Worm (Caenorhabditis elegans) whole organism, L4/young adult: ENCODE results near the gene pah-1.

Experiments
- W03F9.2 ChIP-seq: fragments of 150-350 bp; optimal IDR thresholded peaks from 2 replicates; lab custom pipeline; 2014; ENCODE audit warnings: missing biosample characterization, missing genetic modification characterization
- dao-5 ChIP-seq: sonication (generic microtip); optimal IDR thresholded peaks from 2 replicates; lab custom pipeline; 2016; ENCODE audit warnings: missing genotype, missing genetic modification characterization, moderate library complexity, missing compliant biosample characterization
- him-1 ChIP-seq: sonication (generic microtip); optimal IDR thresholded peaks from 2 replicates; lab custom pipeline; 2016; ENCODE audit warnings: missing genotype, missing genetic modification reagents, missing genetic modification characterization, missing compliant biosample characterization

pah-1 gene

ce11 chrII:8766897-8767296, at the start of gene pah-1:
pah-1 (minus strand) TSS chrII:8766997.
- TF ChIP-seq him-1 (tag; lab: Kevin White, UChicago) (no peak), dao-5 (tag; lab: Kevin White, UChicago) (no peak), W03F9.2 (tag; lab: Kevin White, UChicago) (no peak)

DNA sequence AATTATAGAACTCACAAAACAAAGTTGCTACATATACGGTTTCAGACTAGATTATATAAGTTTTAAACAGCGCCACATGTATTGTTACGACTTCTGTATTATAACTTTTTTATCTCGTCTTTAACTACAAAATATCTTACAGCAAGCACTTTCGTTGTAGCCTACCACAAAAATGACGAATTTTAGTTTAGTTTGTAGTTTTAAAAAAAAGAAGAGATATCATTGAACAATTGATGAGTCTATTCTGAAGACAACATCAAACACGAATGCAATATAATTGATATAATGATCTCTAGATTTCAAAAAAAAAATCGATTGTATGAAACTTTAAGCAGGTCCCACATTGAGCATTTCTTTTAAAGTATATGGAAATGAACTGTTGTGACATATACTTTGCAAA, 47.4 kb upstream of the pah-1 start:
- TF ChIP-seq him-1 (tag; lab: Kevin White, UChicago) (no peak), W03F9.2 (tag; lab: Kevin White, UChicago) (no peak), dao-5 (tag; lab: Kevin White, UChicago) (no peak)

- no peak for TF ChIP-seq dao-5 (tag; lab: Kevin White, UChicago)
- no peak for TF ChIP-seq him-1 (tag; lab: Kevin White, UChicago)
- no peak for TF ChIP-seq W03F9.2 (tag; lab: Kevin White, UChicago)
Measured at ce11 chrII:8813659-8814058, 46.9 kb upstream of the pah-1 start.

DNA sequence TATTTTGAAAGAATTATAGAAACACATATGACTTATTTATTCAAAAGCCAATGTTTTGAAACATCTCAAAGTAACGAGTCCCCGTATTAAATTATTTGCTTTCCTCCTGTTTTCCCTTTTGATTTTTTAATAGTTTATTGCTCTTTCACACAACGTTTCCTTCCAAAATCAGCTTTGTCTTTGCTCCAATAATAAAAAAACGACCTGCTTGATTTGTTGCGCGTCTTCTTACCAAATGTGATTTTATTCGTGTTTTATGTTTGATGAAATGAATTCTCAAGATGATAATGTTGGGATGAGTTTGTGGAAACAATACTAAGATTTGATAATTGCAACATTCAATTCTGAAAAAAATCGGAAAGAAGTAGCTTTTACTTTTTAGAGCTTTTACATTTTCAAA, 45.5 kb upstream of the pah-1 start:
- TF ChIP-seq W03F9.2 (tag; lab: Kevin White, UChicago) (no peak), him-1 (tag; lab: Kevin White, UChicago) (no peak), dao-5 (tag; lab: Kevin White, UChicago) (no peak)

DNA sequence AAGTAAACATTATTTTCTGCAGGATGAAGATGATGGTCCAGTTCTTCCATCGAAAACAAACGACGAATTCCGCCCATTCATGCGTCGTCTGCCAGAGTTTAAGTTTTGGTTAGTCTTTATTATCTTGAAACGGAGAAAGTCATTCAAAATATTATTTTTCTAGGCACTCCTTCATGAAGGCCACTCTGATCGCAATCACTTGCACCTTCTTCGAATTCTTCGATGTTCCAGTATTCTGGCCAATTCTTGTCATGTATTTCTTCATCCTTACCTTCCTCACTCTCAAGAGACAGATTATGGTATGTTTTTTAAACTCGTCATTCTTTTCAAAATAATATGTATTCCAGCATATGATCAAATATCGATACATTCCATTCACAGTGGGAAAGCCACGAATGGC, 45.0 kb upstream of the pah-1 start:
- TF ChIP-seq W03F9.2 (tag; lab: Kevin White, UChicago) (no peak), dao-5 (tag; lab: Kevin White, UChicago) (no peak), him-1 (tag; lab: Kevin White, UChicago) (no peak)

DNA sequence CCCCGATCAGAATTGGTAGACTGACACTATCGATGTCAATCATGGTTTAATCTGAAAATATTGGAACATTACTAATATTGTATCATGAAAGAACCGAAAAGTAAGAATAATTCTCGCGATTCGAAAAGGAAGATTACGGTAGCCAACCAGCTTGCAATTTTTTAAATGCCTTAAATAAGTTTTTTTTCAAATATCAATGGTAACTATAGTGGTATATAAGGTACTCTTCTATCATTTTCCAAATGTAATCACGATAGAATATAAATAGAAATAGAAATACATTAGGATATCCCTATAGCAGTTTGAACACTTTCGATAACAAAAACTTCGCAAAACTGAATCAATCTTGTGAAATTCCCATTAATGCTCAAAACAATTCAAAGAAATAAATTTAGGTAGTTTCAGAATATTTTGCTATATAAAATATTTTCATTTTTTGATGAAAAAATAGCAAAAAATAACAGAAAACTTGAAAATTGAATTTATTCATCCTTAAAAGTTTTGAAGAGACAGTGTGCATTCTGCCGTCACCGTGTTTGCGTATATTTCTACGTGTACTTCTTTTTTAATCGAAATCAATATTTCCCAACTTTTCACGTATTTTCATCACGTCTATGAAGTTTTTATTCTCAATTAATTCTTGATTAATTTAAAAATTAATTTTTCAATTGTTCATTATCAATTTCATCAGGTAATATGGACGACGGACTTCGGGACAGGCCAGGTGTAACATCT, 44.0 kb upstream of the pah-1 start, which contains the start of the genes F46C5.9 and rer-1:
F46C5.9 (minus strand) TSS at position 51 of the 735 bp plus-strand sequence.
rer-1 (plus strand) TSS at position 692 of the 735 bp plus-strand sequence.
- TF ChIP-seq dao-5 (tag; lab: Kevin White, UChicago) (no peak), W03F9.2 (tag; lab: Kevin White, UChicago) (peak; percentile 60)

DNA sequence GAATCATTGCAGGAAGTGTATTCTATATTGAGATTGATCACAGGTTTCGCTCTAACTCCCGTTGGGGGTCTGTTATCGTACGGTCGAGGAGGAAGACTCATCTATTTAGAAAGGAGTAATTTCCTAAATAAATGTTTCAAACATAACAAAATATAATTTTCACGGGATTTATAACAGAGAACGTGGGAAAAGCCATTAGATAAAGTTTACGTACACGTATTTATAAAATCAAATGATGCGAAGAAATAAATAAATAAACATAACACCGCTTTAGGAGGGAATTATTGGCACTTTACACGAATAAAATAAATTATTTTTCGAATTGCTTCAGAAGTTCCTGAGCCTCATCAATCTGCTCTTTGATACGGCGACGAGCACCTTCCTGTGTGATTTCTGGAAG, 41.7 kb upstream of the pah-1 start, which contains the start of gene F07H5.10:
F07H5.10 (minus strand) TSS at position 101 of the 400 bp plus-strand sequence.
- TF ChIP-seq dao-5 (tag; lab: Kevin White, UChicago) (no peak), him-1 (tag; lab: Kevin White, UChicago) (no peak), W03F9.2 (tag; lab: Kevin White, UChicago) (no peak)

DNA sequence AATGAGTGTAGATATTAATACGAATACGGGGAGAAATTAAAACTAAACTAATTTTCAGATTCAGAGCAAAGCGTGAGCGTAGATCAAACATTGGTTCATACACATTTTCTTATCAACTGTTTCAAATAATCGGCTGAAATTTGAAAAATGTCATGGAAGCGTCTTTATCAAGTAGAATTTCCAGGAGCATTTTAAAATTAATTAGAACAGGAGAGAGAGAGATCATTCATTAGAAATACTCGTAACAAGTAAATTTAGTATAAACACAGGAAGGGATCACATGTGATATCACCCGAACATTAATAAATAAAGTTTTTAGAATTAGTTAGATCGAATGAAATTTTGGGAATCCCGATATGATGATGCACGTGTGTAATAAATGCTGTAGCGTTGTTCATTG, 40.1 kb upstream of the pah-1 start, which contains the start of gene pho-13:
pho-13 (minus strand) TSS at position 101 of the 400 bp plus-strand sequence.
- TF ChIP-seq him-1 (tag; lab: Kevin White, UChicago) (no peak), W03F9.2 (tag; lab: Kevin White, UChicago) (no peak), dao-5 (tag; lab: Kevin White, UChicago) (no peak)

- TF ChIP-seq him-1 (tag; lab: Kevin White, UChicago) (no peak), W03F9.2 (tag; lab: Kevin White, UChicago) (no peak), dao-5 (tag; lab: Kevin White, UChicago) (no peak)
Measured at ce11 chrII:8800830-8801229, 34.0 kb upstream of the pah-1 start, which contains the start of gene appg-2. appg-2 (plus strand) TSS chrII:8801130.

DNA sequence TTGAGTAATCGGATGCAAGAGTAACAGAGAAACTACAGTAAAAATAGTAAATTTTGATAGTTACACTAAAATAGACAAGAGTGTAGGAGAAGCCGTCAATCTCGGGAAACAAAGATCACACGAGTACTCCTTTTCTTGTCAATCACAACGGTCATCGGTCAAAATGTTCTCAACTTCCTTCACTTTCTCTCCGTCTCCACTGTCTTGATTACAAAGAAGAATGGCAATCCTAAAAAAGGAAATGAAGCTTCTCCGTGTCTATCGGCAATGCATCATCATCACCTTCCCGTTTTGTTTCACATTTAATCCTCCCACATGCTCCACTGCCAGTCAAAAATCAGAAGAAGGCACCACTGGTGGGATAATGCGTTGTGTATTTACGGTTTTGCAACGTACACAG, 32.9 kb upstream of the pah-1 start:
- no peak for TF ChIP-seq him-1 (tag; lab: Kevin White, UChicago)
- TF ChIP-seq W03F9.2 (tag; lab: Kevin White, UChicago), result no peak
- TF ChIP-seq dao-5 (tag; lab: Kevin White, UChicago), result no peak

DNA sequence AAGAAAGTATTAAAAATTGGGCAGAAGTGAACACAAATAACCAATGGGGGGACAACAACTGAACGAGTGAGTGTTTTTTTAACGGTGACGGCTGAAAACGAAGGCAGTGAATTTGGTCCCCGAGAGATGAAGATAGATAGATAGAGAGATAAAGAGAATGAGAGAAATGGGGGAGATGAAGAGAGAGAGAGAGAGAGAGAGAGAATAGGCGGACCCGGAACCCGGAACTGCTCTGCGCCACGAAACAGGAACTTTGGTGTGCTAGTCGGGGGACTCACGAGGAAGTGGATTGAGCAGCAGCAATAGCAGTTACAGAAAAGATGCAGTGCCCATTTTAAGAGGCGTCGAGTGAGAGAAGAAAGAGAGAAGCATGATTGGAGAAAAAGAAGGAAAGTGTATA, 29.6 kb upstream of the pah-1 start:
- TF ChIP-seq dao-5 (tag; lab: Kevin White, UChicago), result no peak
- peak; percentile 6 for TF ChIP-seq W03F9.2 (tag; lab: Kevin White, UChicago)
- TF ChIP-seq him-1 (tag; lab: Kevin White, UChicago), result peak; percentile 90

ce11 chrII:8795227-8795626, 28.4 kb upstream of the pah-1 start:
- TF ChIP-seq W03F9.2 (tag; lab: Kevin White, UChicago), result no peak
- TF ChIP-seq him-1 (tag; lab: Kevin White, UChicago), result no peak
- TF ChIP-seq dao-5 (tag; lab: Kevin White, UChicago), result no peak

ce11 chrII:8794072-8794471, 27.3 kb upstream of the pah-1 start, which contains the start of gene F07H5.7:
F07H5.7 (minus strand) TSS chrII:8794172.
- TF ChIP-seq him-1 (tag; lab: Kevin White, UChicago) (no peak), W03F9.2 (tag; lab: Kevin White, UChicago) (no peak), dao-5 (tag; lab: Kevin White, UChicago) (no peak)

DNA sequence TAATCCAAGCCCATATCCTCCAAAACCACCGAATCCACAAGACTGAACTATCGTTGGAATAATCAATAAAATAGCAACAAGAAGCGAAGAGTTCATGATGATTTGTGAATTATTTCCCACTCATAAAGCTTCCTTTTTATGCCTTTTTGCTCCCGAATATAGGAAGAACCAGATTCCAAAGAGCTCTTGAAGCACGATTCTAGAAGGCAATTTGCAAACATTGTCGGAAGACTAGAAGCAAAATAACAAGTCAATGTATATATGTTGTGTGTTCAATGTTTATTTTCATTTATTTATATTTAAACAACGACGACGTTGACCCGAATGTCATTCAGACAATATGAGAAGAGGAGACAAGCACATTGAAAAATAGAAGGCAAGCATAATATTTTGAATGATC, 25.8 kb upstream of the pah-1 start, which contains the start of gene idpa-2:
idpa-2 (minus strand) TSS at position 101 of the 400 bp plus-strand sequence.
- TF ChIP-seq W03F9.2 (tag; lab: Kevin White, UChicago), result no peak
- TF ChIP-seq dao-5 (tag; lab: Kevin White, UChicago), result no peak
- TF ChIP-seq him-1 (tag; lab: Kevin White, UChicago), result no peak
